Fruit fly (Drosophila melanogaster): ENCODE measurements around the gene scramb1.
A peak's percentile ranks its signal among the peaks of the same experiment; 100 is the strongest.

Gene scramb1

DNA sequence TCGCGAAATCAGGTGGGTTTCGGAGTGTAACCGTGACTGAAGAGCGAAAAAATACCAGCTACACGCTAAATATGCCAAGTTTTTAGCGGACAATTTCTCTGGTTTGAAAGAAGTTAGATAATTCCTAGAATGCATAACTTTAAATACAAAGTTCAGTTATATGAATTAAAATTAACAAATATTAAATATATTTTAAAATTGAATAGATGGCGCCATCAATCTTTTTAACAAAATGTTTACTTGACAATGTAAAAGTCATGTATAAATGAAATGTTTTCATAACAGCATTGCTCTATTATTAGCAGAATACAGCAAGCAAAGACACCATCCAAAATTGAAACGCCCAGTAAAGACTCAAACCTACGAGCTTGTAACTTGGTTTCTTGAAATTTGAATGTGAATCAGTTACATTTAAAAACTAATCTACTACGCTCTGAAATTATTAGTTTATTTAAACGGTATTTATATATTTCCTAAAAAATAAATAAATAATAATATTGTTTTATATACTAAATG is at the start of gene scramb1:
TSS of gene scramb1 (minus strand) at position 27 of the 516 bp plus-strand sequence.
- TF ChIP-seq EcR (GFP tag; optimal IDR thresholded peaks at IDR 0.05): no peak

- TF ChIP-seq CG13204 (GFP tag; optimal IDR thresholded peaks at IDR 0.05): no peak
Measured at dm6 chr3L:10272904-10273303, 47.9 kb upstream of the scramb1 start, which contains the start of gene Or67d. Gene Or67d, plus strand, starts transcription at chr3L:10273204.

DNA sequence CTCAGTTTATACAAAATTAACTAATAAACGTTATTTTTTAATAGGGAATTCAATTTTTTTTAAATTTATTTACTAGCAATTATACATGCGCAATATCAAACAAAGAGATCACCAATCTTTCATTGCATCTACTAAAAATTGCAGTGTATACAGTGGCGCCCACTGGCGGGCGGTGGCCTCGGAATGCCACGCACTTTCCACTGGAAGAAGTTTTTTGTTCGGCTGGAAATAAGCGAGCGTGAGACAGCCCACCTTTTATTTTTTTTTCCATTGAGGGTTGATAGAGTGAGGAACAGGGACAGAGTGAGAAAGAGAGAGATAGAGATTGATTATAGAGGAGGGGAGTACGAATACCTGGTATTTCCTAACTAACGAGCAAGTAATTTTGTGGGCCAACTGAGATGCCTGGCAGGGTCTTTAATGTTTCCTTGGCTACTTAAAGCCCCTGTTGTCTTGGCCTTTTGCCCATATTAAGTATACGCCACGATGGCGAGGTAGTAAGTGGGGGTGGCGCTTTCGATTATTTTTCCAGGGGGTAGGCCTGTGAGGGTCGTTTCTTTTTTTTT is 46.7 kb upstream of the scramb1 start:
- no peak for TF ChIP-seq CG9948 (tag; optimal IDR thresholded peaks at IDR 0.05)
- TF ChIP-seq Pif1A (GFP tag; optimal IDR thresholded peaks at IDR 0.05): no peak
- no peak for TF ChIP-seq gl (tag; optimal IDR thresholded peaks at IDR 0.05)
- TF ChIP-seq CG32121 (GFP tag; IDR thresholded peaks at IDR 0.05): no peak
- no peak for TF ChIP-seq fd96Ca (GFP tag; IDR thresholded peaks at IDR 0.05)
- TF ChIP-seq CG15710 (tag; optimal IDR thresholded peaks at IDR 0.05): no peak
- TF ChIP-seq CG8301 (tag; optimal IDR thresholded peaks at IDR 0.05): no peak
- no peak for TF ChIP-seq CG10348 (GFP tag; IDR thresholded peaks at IDR 0.05)
- no peak for TF ChIP-seq CG4496 (GFP tag; IDR thresholded peaks at IDR 0.05)
- TF ChIP-seq Snoo (tag; optimal IDR thresholded peaks at IDR 0.05): no peak
- no peak for TF ChIP-seq CG12605 (GFP tag; IDR thresholded peaks at IDR 0.05)
- TF ChIP-seq CG14655 (GFP tag; optimal IDR thresholded peaks at IDR 0.05): no peak
- TF ChIP-seq rn (GFP tag; IDR thresholded peaks at IDR 0.05): no peak
- no peak for TF ChIP-seq D1 (tag; optimal IDR thresholded peaks at IDR 0.05)
- TF ChIP-seq CG34367 (tag; optimal IDR thresholded peaks at IDR 0.05): no peak
- no peak for TF ChIP-seq CG17806 (tag; optimal IDR thresholded peaks at IDR 0.05)
- no peak for TF ChIP-seq CG8159 (tag; optimal IDR thresholded peaks at IDR 0.05)
- TF ChIP-seq EcR (GFP tag; optimal IDR thresholded peaks at IDR 0.05): no peak

DNA sequence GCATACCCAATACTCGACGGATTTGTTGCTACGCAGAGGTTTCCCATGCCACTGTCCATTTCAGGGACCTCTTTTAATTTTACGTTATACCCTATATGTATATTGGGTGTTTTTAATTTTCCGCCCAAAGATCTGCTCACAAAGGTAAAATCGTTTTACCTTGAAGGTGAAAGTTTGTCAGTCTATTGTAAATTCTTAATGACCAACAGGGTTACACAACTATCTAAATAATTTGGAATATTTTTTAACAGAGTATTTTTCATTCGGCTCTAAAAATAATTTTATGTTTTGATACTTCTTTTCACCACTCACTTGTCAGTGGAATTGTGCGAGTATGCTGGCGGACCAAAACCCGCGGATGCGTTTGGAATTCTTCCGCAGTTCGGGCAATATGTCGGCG is 42.6 kb upstream of the scramb1 start:
- TF ChIP-seq CG10348 (GFP tag; IDR thresholded peaks at IDR 0.05) (no peak), CG17806 (tag; optimal IDR thresholded peaks at IDR 0.05) (peak; percentile 33), CG9948 (tag; optimal IDR thresholded peaks at IDR 0.05) (peak; percentile 5), rn (GFP tag; IDR thresholded peaks at IDR 0.05) (no peak), Snoo (tag; optimal IDR thresholded peaks at IDR 0.05) (peak; percentile 49), CG15710 (tag; optimal IDR thresholded peaks at IDR 0.05) (peak; percentile 28), CG8159 (tag; optimal IDR thresholded peaks at IDR 0.05) (peak; percentile 38)

DNA sequence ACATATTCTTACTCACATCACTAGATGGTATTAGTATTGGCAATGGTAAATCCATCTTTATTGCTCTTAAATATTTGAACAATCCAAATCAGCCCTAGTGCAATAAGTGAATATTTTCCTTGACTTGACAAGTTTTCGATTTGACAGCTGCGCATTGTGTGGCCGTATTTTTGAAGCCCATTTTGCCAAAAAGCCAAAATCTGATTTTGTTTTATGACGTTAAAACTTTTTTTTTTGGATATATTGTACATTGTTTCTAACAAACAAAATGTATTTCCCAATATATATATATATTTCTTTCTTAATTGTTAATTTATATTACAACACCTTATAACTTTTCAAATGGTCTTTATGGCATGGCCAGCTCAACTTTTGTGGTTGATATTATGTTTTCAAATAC is 42.0 kb upstream of the scramb1 start, which contains the start of gene can:
TSS of gene can (minus strand) at position 101 of the 400 bp plus-strand sequence.
- TF ChIP-seq CG12605 (GFP tag; IDR thresholded peaks at IDR 0.05): no peak
- no peak for TF ChIP-seq Pif1A (GFP tag; optimal IDR thresholded peaks at IDR 0.05)
- TF ChIP-seq CG34367 (tag; optimal IDR thresholded peaks at IDR 0.05): no peak
- no peak for TF ChIP-seq CG4496 (GFP tag; IDR thresholded peaks at IDR 0.05)
- TF ChIP-seq CG32121 (GFP tag; IDR thresholded peaks at IDR 0.05): no peak
- TF ChIP-seq Pif1B (GFP tag; optimal IDR thresholded peaks at IDR 0.05): no peak
- TF ChIP-seq rn (GFP tag; IDR thresholded peaks at IDR 0.05): no peak
- TF ChIP-seq CG13204 (GFP tag; optimal IDR thresholded peaks at IDR 0.05): no peak
- no peak for TF ChIP-seq CG17806 (tag; optimal IDR thresholded peaks at IDR 0.05)
- TF ChIP-seq CG14655 (GFP tag; optimal IDR thresholded peaks at IDR 0.05): no peak
- no peak for TF ChIP-seq CG9948 (tag; optimal IDR thresholded peaks at IDR 0.05)
- no peak for TF ChIP-seq D1 (tag; optimal IDR thresholded peaks at IDR 0.05)
- TF ChIP-seq CG8159 (tag; optimal IDR thresholded peaks at IDR 0.05): no peak
- TF ChIP-seq gl (tag; optimal IDR thresholded peaks at IDR 0.05): no peak
- TF ChIP-seq CG15710 (tag; optimal IDR thresholded peaks at IDR 0.05): no peak
- no peak for TF ChIP-seq CG10348 (GFP tag; IDR thresholded peaks at IDR 0.05)
- no peak for TF ChIP-seq Snoo (tag; optimal IDR thresholded peaks at IDR 0.05)
- no peak for TF ChIP-seq EcR (GFP tag; optimal IDR thresholded peaks at IDR 0.05)

DNA sequence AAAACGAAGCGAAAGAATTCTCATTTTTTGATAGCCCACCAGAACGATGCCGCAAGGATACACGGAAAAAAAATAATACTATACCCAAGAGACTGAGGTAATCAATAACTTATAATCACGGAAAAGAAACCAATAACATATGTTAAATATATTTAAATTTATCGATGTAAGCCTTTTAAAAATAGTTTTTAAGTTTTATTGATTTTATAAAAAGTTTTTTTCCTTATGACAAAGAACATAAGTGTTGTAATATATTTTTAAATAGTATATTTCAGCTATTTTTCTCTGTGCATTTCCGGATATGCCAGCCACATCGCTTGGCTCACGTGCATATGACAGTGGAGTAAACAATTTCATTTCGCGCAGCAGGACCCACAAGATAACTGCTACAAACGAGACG is 37.8 kb upstream of the scramb1 start:
- TF ChIP-seq Pif1B (GFP tag; optimal IDR thresholded peaks at IDR 0.05): no peak
- no peak for TF ChIP-seq Pif1A (GFP tag; optimal IDR thresholded peaks at IDR 0.05)
- TF ChIP-seq CG32121 (GFP tag; IDR thresholded peaks at IDR 0.05): no peak
- TF ChIP-seq Ets98B (GFP tag; IDR thresholded peaks at IDR 0.05): no peak
- peak; percentile 9 for TF ChIP-seq CG14655 (GFP tag; optimal IDR thresholded peaks at IDR 0.05)
- TF ChIP-seq gl (tag; optimal IDR thresholded peaks at IDR 0.05): no peak
- peak; percentile 52 for TF ChIP-seq CG17806 (tag; optimal IDR thresholded peaks at IDR 0.05)
- TF ChIP-seq CG8159 (tag; optimal IDR thresholded peaks at IDR 0.05): peak; percentile 66
- peak; percentile 48 for TF ChIP-seq CG9948 (tag; optimal IDR thresholded peaks at IDR 0.05)
- TF ChIP-seq CG34367 (tag; optimal IDR thresholded peaks at IDR 0.05): no peak
- no peak for TF ChIP-seq fd96Ca (GFP tag; IDR thresholded peaks at IDR 0.05)
- TF ChIP-seq CG4496 (GFP tag; IDR thresholded peaks at IDR 0.05): no peak
- peak; percentile 25 for TF ChIP-seq Snoo (tag; optimal IDR thresholded peaks at IDR 0.05)
- peak; percentile 54 for TF ChIP-seq CG15710 (tag; optimal IDR thresholded peaks at IDR 0.05)

DNA sequence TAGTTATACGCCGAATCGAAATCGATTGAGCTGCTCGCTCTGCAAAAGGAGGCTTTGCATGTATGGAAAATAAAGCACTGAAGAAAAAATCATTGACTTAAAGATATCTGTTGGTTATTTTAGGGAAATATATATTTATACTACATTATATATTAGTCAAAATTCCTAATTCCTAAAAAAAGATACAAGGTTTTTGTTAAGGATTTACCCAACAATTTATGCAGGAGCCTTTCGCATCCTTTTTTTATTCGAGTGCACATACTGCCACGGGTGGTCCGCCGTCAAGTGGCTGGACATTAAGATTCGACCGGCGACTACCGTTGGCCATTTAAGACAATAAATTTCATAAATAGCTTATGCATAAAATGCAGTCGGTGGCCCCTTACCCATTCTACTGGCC is 36.2 kb upstream of the scramb1 start:
- TF ChIP-seq Pif1B (GFP tag; optimal IDR thresholded peaks at IDR 0.05) (no peak), CG8159 (tag; optimal IDR thresholded peaks at IDR 0.05) (peak; percentile 3), fd96Ca (GFP tag; IDR thresholded peaks at IDR 0.05) (no peak), CG34367 (tag; optimal IDR thresholded peaks at IDR 0.05) (no peak), CG4496 (GFP tag; IDR thresholded peaks at IDR 0.05) (no peak), CG8301 (tag; optimal IDR thresholded peaks at IDR 0.05) (no peak), Ets98B (GFP tag; IDR thresholded peaks at IDR 0.05) (no peak), D1 (tag; optimal IDR thresholded peaks at IDR 0.05) (no peak), CG9948 (tag; optimal IDR thresholded peaks at IDR 0.05) (no peak), Snoo (tag; optimal IDR thresholded peaks at IDR 0.05) (peak; percentile 29)

Data from whole organism, pupa.